Worm (Caenorhabditis elegans): Measurements from ENCODE around the gene pig-1.
A peak's percentile ranks its signal among the peaks of the same experiment; 100 is the strongest.

Gene pig-1

DNA sequence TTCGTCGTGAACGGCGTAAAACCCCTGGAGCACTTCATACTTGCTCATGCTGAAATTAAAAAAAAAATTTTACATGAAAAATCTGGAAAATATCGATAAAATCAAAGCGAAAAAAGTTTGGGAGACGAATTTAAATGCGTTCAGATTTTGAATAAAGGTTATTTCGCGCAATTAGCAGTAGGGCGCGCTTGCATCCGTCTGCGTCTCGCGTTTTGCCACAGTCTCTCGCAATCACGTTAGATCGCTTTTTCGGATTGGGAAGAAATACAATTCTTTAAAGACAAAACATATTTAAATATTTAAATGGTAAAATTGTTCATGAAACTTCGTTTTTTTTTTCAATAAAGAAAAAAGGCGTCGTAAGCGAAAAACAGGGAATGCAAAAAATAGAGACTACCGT is at the start of gene pig-1:
Gene pig-1, minus strand, starts transcription at position 49 of the 400 bp plus-strand sequence.
- TF ChIP-seq nhr-129 (tag; optimal IDR thresholded peaks at IDR 0.05) (peak; percentile 27), nhr-10 (tag; optimal IDR thresholded peaks at IDR 0.05) (no peak), crh-2 (tag; optimal IDR thresholded peaks at IDR 0.05) (peak; percentile 65), lin-39 (tag; optimal IDR thresholded peaks at IDR 0.05) (no peak), sma-9 (GFP tag; optimal IDR thresholded peaks at IDR 0.05) (peak; percentile 61), sma-9 (tag; optimal IDR thresholded peaks at IDR 0.05) (no peak), ceh-16 (tag; optimal IDR thresholded peaks at IDR 0.05) (peak; percentile 15), gmeb-1 (tag; optimal IDR thresholded peaks at IDR 0.05) (peak; percentile 90), lsy-2 (tag; optimal IDR thresholded peaks at IDR 0.05) (peak; percentile 24 to 86), mdl-1 (tag; optimal IDR thresholded peaks at IDR 0.05) (peak in 1 of 2 experiments; percentile 52), unc-55 (GFP tag; optimal IDR thresholded peaks at IDR 0.05) (peak; percentile 71), nhr-21 (tag; optimal IDR thresholded peaks at IDR 0.05) (peak; percentile 53), sma-3 (GFP tag; optimal IDR thresholded peaks at IDR 0.05) (peak; percentile 57), nhr-6 (tag; optimal IDR thresholded peaks at IDR 0.05) (no peak), lin-13 (GFP tag; optimal IDR thresholded peaks at IDR 0.05) (no peak), lin-11 (tag; optimal IDR thresholded peaks at IDR 0.05) (peak; percentile 50), mab-5 (tag; optimal IDR thresholded peaks at IDR 0.05) (peak; percentile 14), ama-1 (optimal IDR thresholded peaks at IDR 0.05) (no peak), ceh-82 (tag; optimal IDR thresholded peaks at IDR 0.05) (no peak), unc-39 (tag; optimal IDR thresholded peaks at IDR 0.05) (no peak), C34F6.9 (tag; optimal IDR thresholded peaks at IDR 0.05) (peak; percentile 74), nhr-11 (tag; optimal IDR thresholded peaks at IDR 0.05) (no peak), egl-27 (tag; optimal IDR thresholded peaks at IDR 0.05) (peak; percentile 30), sem-4 (tag; optimal IDR thresholded peaks at IDR 0.05) (peak; percentile 28), nhr-23 (tag; optimal IDR thresholded peaks at IDR 0.05) (no peak)

ce11 chrIV:564000-564399 is 44.7 kb upstream of the pig-1 start:
- TF ChIP-seq ztf-1 (GFP tag; conservative IDR thresholded peaks at IDR 0.05): no peak

DNA sequence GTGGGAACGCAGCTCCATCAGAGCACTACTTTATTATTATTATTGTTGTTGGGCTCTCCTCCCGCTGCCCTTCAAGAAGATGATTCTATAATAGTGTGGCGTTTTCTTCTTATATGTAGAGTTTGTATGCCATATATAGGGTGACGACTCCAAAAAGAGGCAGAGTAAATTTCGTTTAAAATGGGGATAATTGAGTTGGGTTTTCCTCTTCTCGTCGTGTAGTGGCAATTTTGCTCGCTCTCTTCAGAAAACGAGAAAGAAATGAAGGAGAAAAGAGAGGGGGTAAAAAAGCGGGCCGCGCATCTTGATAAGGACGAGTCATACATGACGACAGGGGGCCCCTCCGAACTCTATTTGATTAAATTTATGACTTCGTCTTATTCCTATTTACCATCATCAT is 44.2 kb upstream of the pig-1 start:
- TF ChIP-seq elt-3 (tag; optimal IDR thresholded peaks at IDR 0.05) (no peak), sem-4 (tag; optimal IDR thresholded peaks at IDR 0.05) (no peak), nhr-77 (tag; optimal IDR thresholded peaks at IDR 0.05) (no peak), ceh-82 (tag; optimal IDR thresholded peaks at IDR 0.05) (no peak), alr-1 (tag; optimal IDR thresholded peaks at IDR 0.05) (no peak), ztf-1 (GFP tag; conservative IDR thresholded peaks at IDR 0.05) (no peak)

DNA sequence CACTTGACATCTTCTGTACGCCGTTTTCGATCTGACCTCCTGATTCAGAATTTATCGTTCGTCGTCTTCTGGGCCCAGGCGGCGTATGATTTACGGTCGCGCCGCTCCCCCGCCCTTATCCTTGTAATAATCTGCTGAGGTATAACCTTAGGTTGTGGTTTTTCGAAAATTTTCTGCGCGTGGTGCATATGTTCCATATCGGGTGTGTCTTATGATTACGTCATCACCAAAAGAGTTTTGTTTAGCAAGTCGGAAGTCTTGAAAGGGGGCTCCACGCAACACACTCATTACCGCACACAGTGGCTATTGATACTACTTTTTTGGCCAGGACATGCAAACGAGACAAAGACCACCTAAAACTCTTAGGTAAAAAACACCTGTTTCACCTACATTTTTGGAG is 41.5 kb upstream of the pig-1 start:
- TF ChIP-seq peb-1 (tag; optimal IDR thresholded peaks at IDR 0.05): no peak
- no peak for TF ChIP-seq ztf-1 (GFP tag; conservative IDR thresholded peaks at IDR 0.05)
- no peak for TF ChIP-seq ceh-82 (tag; optimal IDR thresholded peaks at IDR 0.05)
- TF ChIP-seq nhr-129 (tag; optimal IDR thresholded peaks at IDR 0.05): no peak
- no peak for TF ChIP-seq elt-1 (tag; optimal IDR thresholded peaks at IDR 0.05)

- TF ChIP-seq ceh-82 (tag; optimal IDR thresholded peaks at IDR 0.05) (no peak), unc-55 (GFP tag; optimal IDR thresholded peaks at IDR 0.05) (no peak), ztf-4 (tag; optimal IDR thresholded peaks at IDR 0.05) (no peak), lin-39 (tag; optimal IDR thresholded peaks at IDR 0.05) (no peak), fos-1 (tag; optimal IDR thresholded peaks at IDR 0.05) (no peak), peb-1 (tag; optimal IDR thresholded peaks at IDR 0.05) (no peak), elt-3 (tag; optimal IDR thresholded peaks at IDR 0.05) (no peak), nhr-11 (tag; optimal IDR thresholded peaks at IDR 0.05) (no peak), snpc-4 (tag; optimal IDR thresholded peaks at IDR 0.05) (no peak), sma-3 (GFP tag; optimal IDR thresholded peaks at IDR 0.05) (no peak), lsy-2 (tag; optimal IDR thresholded peaks at IDR 0.05) (no peak), nhr-23 (tag; optimal IDR thresholded peaks at IDR 0.05) (no peak), nhr-129 (tag; optimal IDR thresholded peaks at IDR 0.05) (no peak), gmeb-1 (tag; optimal IDR thresholded peaks at IDR 0.05) (no peak), dmd-4 (tag; optimal IDR thresholded peaks at IDR 0.05) (no peak), zag-1 (tag; optimal IDR thresholded peaks at IDR 0.05) (no peak), sem-4 (tag; optimal IDR thresholded peaks at IDR 0.05) (no peak), nhr-12 (tag; optimal IDR thresholded peaks at IDR 0.05) (no peak), sma-9 (GFP tag; optimal IDR thresholded peaks at IDR 0.05) (no peak), sma-9 (tag; optimal IDR thresholded peaks at IDR 0.05) (no peak)
Observed at ce11 chrIV:560314-560713, 41.1 kb upstream of the pig-1 start.

Measured in whole organism, L2 larva.